Worm (Caenorhabditis elegans) whole organism, L3 larva: ENCODE measurements around the gene pmt-1.

Experiments
- ZK546.5 ChIP-seq: sonication (generic microtip); optimal IDR thresholded peaks from 2 replicates; lab custom pipeline; 2017; ENCODE audit warnings: missing biosample characterization, missing genetic modification characterization
- ceh-28 ChIP-seq: fragments of 150-350 bp; optimal IDR thresholded peaks from 2 replicates; lab custom pipeline; 2014; ENCODE audit warnings: missing biosample characterization, missing genetic modification reagents, missing genetic modification characterization
- egl-5 ChIP-seq: fragments of 150-350 bp; optimal IDR thresholded peaks from 2 replicates; lab custom pipeline; 2017; ENCODE audit warnings: missing biosample characterization, missing genetic modification reagents, missing genetic modification characterization, inconsistent platforms
- elt-1 ChIP-seq: fragments of 150-350 bp; optimal IDR thresholded peaks from 2 replicates; lab custom pipeline; 2014; ENCODE audit warnings: missing biosample characterization, missing genetic modification characterization
- eor-1 ChIP-seq, 2 experiments: fragments of 150-350 bp; optimal IDR thresholded peaks; 2 replicates each; lab custom pipeline; 2014 to 2018; ENCODE audit warnings: missing biosample characterization in 2 of 2, missing genetic modification characterization in 2 of 2
- fkh-10 ChIP-seq: sonication (generic microtip); optimal IDR thresholded peaks from 2 replicates; lab custom pipeline; 2017; ENCODE audit warnings: missing biosample characterization, missing genetic modification reagents, missing genetic modification characterization
- fos-1 ChIP-seq: fragments of 150-350 bp; optimal IDR thresholded peaks from 2 replicates; lab custom pipeline; 2014; ENCODE audit warnings: missing biosample characterization, missing genetic modification characterization
- hmg-11 ChIP-seq: sonication (generic microtip); optimal IDR thresholded peaks from 2 replicates; lab custom pipeline; 2016; ENCODE audit warnings: missing genetic modification characterization, missing compliant biosample characterization
- jun-1 ChIP-seq: fragments of 150-350 bp; optimal IDR thresholded peaks from 2 replicates; lab custom pipeline; 2014; ENCODE audit warnings: missing biosample characterization, missing genetic modification reagents, missing genetic modification characterization
- lin-15B ChIP-seq: fragments of 150-350 bp; optimal IDR thresholded peaks from 2 replicates; lab custom pipeline; 2014; ENCODE audit warnings: missing biosample characterization, missing genetic modification characterization
- lsy-12 ChIP-seq: sonication (generic microtip); optimal IDR thresholded peaks from 2 replicates; lab custom pipeline; 2016; ENCODE audit warnings: mild to moderate bottlenecking, missing genetic modification characterization, missing compliant biosample characterization
- mdl-1 ChIP-seq: fragments of 150-350 bp; optimal IDR thresholded peaks from 2 replicates; lab custom pipeline; 2014; ENCODE audit warnings: missing biosample characterization, missing genetic modification characterization
- nhr-12 ChIP-seq: fragments of 150-350 bp; optimal IDR thresholded peaks from 2 replicates; lab custom pipeline; 2014; ENCODE audit warnings: missing biosample characterization, missing genetic modification characterization
- nhr-23 ChIP-seq: fragments of 150-350 bp; optimal IDR thresholded peaks from 2 replicates; lab custom pipeline; 2014; ENCODE audit warnings: missing biosample characterization, missing genetic modification reagents, missing genetic modification characterization
- nhr-28 ChIP-seq: fragments of 150-350 bp; optimal IDR thresholded peaks from 2 replicates; lab custom pipeline; 2014; ENCODE audit warnings: missing biosample characterization, missing genetic modification characterization
- nhr-43 ChIP-seq: sonication (generic microtip); optimal IDR thresholded peaks from 2 replicates; lab custom pipeline; 2016; ENCODE audit warnings: mild to moderate bottlenecking, missing genetic modification characterization, missing compliant biosample characterization; ENCODE audit not compliant: poor library complexity, severe bottlenecking
- nhr-77 ChIP-seq: fragments of 150-350 bp; optimal IDR thresholded peaks from 2 replicates; lab custom pipeline; 2014; ENCODE audit warnings: missing biosample characterization, missing genetic modification characterization
- pqm-1 ChIP-seq: fragments of 150-350 bp; optimal IDR thresholded peaks from 2 replicates; lab custom pipeline; 2017; ENCODE audit warnings: missing biosample characterization, missing genetic modification characterization, inconsistent platforms
- tbx-2 ChIP-seq: sonication (generic microtip); optimal IDR thresholded peaks from 2 replicates; lab custom pipeline; 2016; ENCODE audit warnings: mild to moderate bottlenecking, missing genetic modification characterization, missing compliant biosample characterization
- unc-62 ChIP-seq: fragments of 150-350 bp; sonication (generic microtip); optimal IDR thresholded peaks from 4 replicates; lab custom pipeline; 2014; ENCODE audit warnings: missing biosample characterization, missing genetic modification reagents, missing genetic modification characterization

pmt-1 gene

ce11 chrII:5229596-5229995, 52.7 kb downstream of the pmt-1 start, which contains the start of gene EGAP2.2:
Gene EGAP2.2, plus strand, starts transcription at chrII:5229896.
- TF ChIP-seq fos-1 (tag; lab: Kevin White, UChicago) (no peak), eor-1 (tag; optimal IDR thresholded peaks at IDR 0.05; lab: Kevin White, UChicago) (no peak), jun-1 (tag; lab: Kevin White, UChicago) (no peak), fkh-10 (no peak), tbx-2 (no peak), lin-15B (no peak), mdl-1 (tag; lab: Kevin White, UChicago) (no peak), nhr-23 (tag; lab: Kevin White, UChicago) (no peak), pqm-1 (tag; lab: Kevin White, UChicago) (no peak), elt-1 (tag; lab: Kevin White, UChicago) (no peak), ceh-28 (tag; lab: Kevin White, UChicago) (no peak), hmg-11 (no peak), egl-5 (tag; lab: Kevin White, UChicago) (no peak), ZK546.5 (tag; lab: Kevin White, UChicago) (no peak)

ce11 chrII:5228662-5229061, 53.7 kb downstream of the pmt-1 start:
- TF ChIP-seq fkh-10 (no peak), nhr-12 (tag; lab: Kevin White, UChicago) (no peak), ceh-28 (tag; lab: Kevin White, UChicago) (no peak), nhr-77 (no peak), unc-62 (GFP tag; lab: Kevin White, UChicago) (no peak), eor-1 (tag; optimal IDR thresholded peaks at IDR 0.05; lab: Kevin White, UChicago) (no peak), fos-1 (tag; lab: Kevin White, UChicago) (no peak), lsy-12 (tag; lab: Kevin White, UChicago) (no peak), nhr-28 (no peak), nhr-43 (tag; lab: Kevin White, UChicago) (no peak)
